Worm (Caenorhabditis elegans) whole organism, young adult: Measurements from ENCODE around the gene clec-138.
A peak's percentile ranks its signal among the peaks of the same experiment; 100 is the strongest.

Experiments used
- B0261.1 ChIP-seq: sonication (generic microtip); optimal IDR thresholded peaks from 2 replicates; lab custom pipeline; 2016; ENCODE audit warnings: mild to moderate bottlenecking, missing genetic modification characterization, moderate library complexity, missing compliant biosample characterization
- B0336.3 ChIP-seq: fragments of 200-800 bp; sonication (Bioruptor generic); IDR thresholded peaks from 2 replicates; pipeline ENCODE4 v1.3.6; 2022; ENCODE audit warnings: missing genetic modification characterization, missing compliant biosample characterization
- F10E7.11 ChIP-seq: sonication (generic microtip); optimal IDR thresholded peaks from 2 replicates; lab custom pipeline; 2017; ENCODE audit warnings: mild to moderate bottlenecking, missing genetic modification characterization, moderate library complexity, missing compliant biosample characterization
- T26A5.8 ChIP-seq: sonication (generic microtip); optimal IDR thresholded peaks from 2 replicates; lab custom pipeline; 2016; ENCODE audit warnings: missing genetic modification characterization, missing compliant biosample characterization
- ZK185.1 ChIP-seq: sonication (generic microtip); optimal IDR thresholded peaks from 2 replicates; lab custom pipeline; 2016; ENCODE audit warnings: mild to moderate bottlenecking, missing genetic modification characterization, missing compliant biosample characterization; ENCODE audit not compliant: poor library complexity, severe bottlenecking
- akir-1 ChIP-seq: fragments of 200-800 bp; sonication (Bioruptor generic); optimal IDR thresholded peaks from 2 replicates; lab custom pipeline; 2018; ENCODE audit warnings: mild to moderate bottlenecking, missing genetic modification characterization, moderate library complexity, missing compliant biosample characterization
- aptf-2 ChIP-seq: fragments of 200-800 bp; sonication (Bioruptor generic); conservative IDR thresholded peaks from 2 replicates; pipeline ENCODE4 v1.3.6; 2022; ENCODE audit warnings: missing genetic modification reagents, missing genetic modification characterization, missing compliant biosample characterization
- bed-1 ChIP-seq: fragments of 200-800 bp; sonication (Bioruptor generic); IDR thresholded peaks from 2 replicates; pipeline ENCODE4 v1.3.6; 2022; ENCODE audit warnings: missing genetic modification reagents, missing genetic modification characterization, missing compliant biosample characterization
- cebp-2 ChIP-seq: fragments of 200-800 bp; sonication (Bioruptor generic); IDR thresholded peaks from 2 replicates; pipeline ENCODE4 v1.3.6; 2022; ENCODE audit warnings: missing genetic modification characterization, missing compliant biosample characterization
- ceh-40 ChIP-seq: fragments of 200-800 bp; sonication (Bioruptor generic); IDR thresholded peaks from 2 replicates; pipeline ENCODE4 v1.3.6; 2022; ENCODE audit warnings: missing genetic modification characterization, missing compliant biosample characterization
- ceh-91 ChIP-seq: fragments of 200-800 bp; sonication (Bioruptor generic); IDR thresholded peaks from 2 replicates; pipeline ENCODE4 v1.3.6; 2022; ENCODE audit warnings: missing genetic modification reagents, missing genetic modification characterization, missing compliant biosample characterization
- chd-7 ChIP-seq: sonication (generic microtip); optimal IDR thresholded peaks from 2 replicates; lab custom pipeline; 2016; ENCODE audit warnings: mild to moderate bottlenecking, missing genetic modification characterization, moderate library complexity, missing compliant biosample characterization
- dpl-1 ChIP-seq: fragments of 150-350 bp; optimal IDR thresholded peaks from 2 replicates; lab custom pipeline; 2014; ENCODE audit warnings: missing biosample characterization, missing genetic modification reagents, missing genetic modification characterization
- efl-1 ChIP-seq: fragments of 150-350 bp; optimal IDR thresholded peaks from 2 replicates; lab custom pipeline; 2014; ENCODE audit warnings: missing biosample characterization, missing genetic modification reagents, missing genetic modification characterization
- egl-18 ChIP-seq: fragments of 200-800 bp; sonication (Bioruptor generic); IDR thresholded peaks from 2 replicates; pipeline ENCODE4 v1.3.6; 2022; ENCODE audit warnings: missing genetic modification reagents, missing genetic modification characterization, missing compliant biosample characterization
- egrh-3 ChIP-seq: fragments of 200-800 bp; sonication (Bioruptor generic); IDR thresholded peaks from 2 replicates; pipeline ENCODE4 v1.3.6; 2022; ENCODE audit warnings: missing genetic modification reagents, missing genetic modification characterization, missing compliant biosample characterization
- hlh-26 ChIP-seq: fragments of 200-800 bp; sonication (Bioruptor generic); conservative IDR thresholded peaks from 2 replicates; pipeline ENCODE4 v1.3.6; 2022; ENCODE audit warnings: missing genetic modification reagents, missing genetic modification characterization, missing compliant biosample characterization
- hmg-20 ChIP-seq: fragments of 200-800 bp; sonication (Bioruptor generic); IDR thresholded peaks from 2 replicates; pipeline ENCODE4 v1.3.6; 2022; ENCODE audit warnings: missing genetic modification reagents, missing genetic modification characterization, missing compliant biosample characterization
- hrde-1 ChIP-seq: sonication (generic microtip); optimal IDR thresholded peaks from 2 replicates; lab custom pipeline; 2016; ENCODE audit warnings: missing genetic modification characterization, mild to moderate bottlenecking, missing compliant biosample characterization, moderate library complexity, missing genotype, missing genetic modification reagents, borderline replicate concordance
- lin-35 ChIP-seq, 3 experiments: fragments of 150-350 bp in 2 of 3; sonication (generic microtip) in 1 of 3; optimal IDR thresholded peaks; 2 replicates each; lab custom pipeline; 2014 to 2018; ENCODE audit warnings: missing biosample characterization in 3 of 3, missing genetic modification characterization in 3 of 3, missing genetic modification reagents in 3 of 3
- lin-40 ChIP-seq: sonication (generic microtip); optimal IDR thresholded peaks from 2 replicates; lab custom pipeline; 2016; ENCODE audit warnings: missing genetic modification characterization, mild to moderate bottlenecking, missing compliant biosample characterization, missing genotype, missing genetic modification reagents
- lsl-1 ChIP-seq: fragments of 200-800 bp; sonication (Bioruptor generic); optimal IDR thresholded peaks from 2 replicates; lab custom pipeline; 2018; ENCODE audit warnings: mild to moderate bottlenecking, missing genetic modification characterization, moderate library complexity, missing compliant biosample characterization
- lsy-27 ChIP-seq: sonication (generic microtip); optimal IDR thresholded peaks from 2 replicates; lab custom pipeline; 2017; ENCODE audit warnings: missing genetic modification characterization, mild to moderate bottlenecking, missing compliant biosample characterization, antibody characterized with exemption, missing genotype, borderline replicate concordance; ENCODE audit not compliant: insufficient read depth
- madf-3 ChIP-seq: fragments of 200-800 bp; sonication (Bioruptor generic); IDR thresholded peaks from 2 replicates; pipeline ENCODE4 v1.3.6; 2022; ENCODE audit warnings: missing genetic modification reagents, missing genetic modification characterization, missing compliant biosample characterization
- mel-28 ChIP-seq: sonication (generic microtip); optimal IDR thresholded peaks from 2 replicates; lab custom pipeline; 2016; ENCODE audit warnings: borderline replicate concordance, mild to moderate bottlenecking, missing genetic modification characterization, missing compliant biosample characterization
- mes-4 ChIP-seq: sonication (generic microtip); optimal IDR thresholded peaks from 2 replicates; lab custom pipeline; 2016; ENCODE audit warnings: missing genotype, missing genetic modification characterization, missing compliant biosample characterization
- pbrm-1 ChIP-seq: fragments of 200-800 bp; sonication (Bioruptor generic); IDR thresholded peaks from 2 replicates; pipeline ENCODE4 v1.3.6; 2022; ENCODE audit warnings: missing genetic modification reagents, missing genetic modification characterization, missing compliant biosample characterization
- snpc-1.1 ChIP-seq: sonication (generic microtip); optimal IDR thresholded peaks from 2 replicates; lab custom pipeline; 2017; ENCODE audit warnings: missing genetic modification characterization, mild to moderate bottlenecking, missing compliant biosample characterization, antibody characterized with exemption, moderate library complexity, missing genotype, missing genetic modification reagents; ENCODE audit not compliant: insufficient read depth
- somi-1 ChIP-seq: fragments of 200-800 bp; sonication (Bioruptor generic); optimal IDR thresholded peaks from 2 replicates; lab custom pipeline; 2018; ENCODE audit warnings: mild to moderate bottlenecking, missing genetic modification characterization, missing compliant biosample characterization
- tbp1 ChIP-seq: fragments of 200-800 bp; sonication (Bioruptor generic); optimal IDR thresholded peaks from 2 replicates; lab custom pipeline; 2018; ENCODE audit warnings: mild to moderate bottlenecking, missing genetic modification characterization, missing compliant biosample characterization
- unc-130 ChIP-seq: sonication (generic microtip); optimal IDR thresholded peaks from 2 replicates; lab custom pipeline; 2016; ENCODE audit warnings: missing genetic modification reagents, missing genetic modification characterization, missing compliant biosample characterization
- unc-62 ChIP-seq: fragments of 150-350 bp; optimal IDR thresholded peaks from 2 replicates; lab custom pipeline; 2014; ENCODE audit warnings: missing biosample characterization, missing genetic modification reagents, missing genetic modification characterization
- ztf-22 ChIP-seq: fragments of 200-800 bp; sonication (Bioruptor generic); optimal IDR thresholded peaks from 2 replicates; lab custom pipeline; 2018; ENCODE audit warnings: mild to moderate bottlenecking, missing genetic modification characterization, moderate library complexity, missing compliant biosample characterization
- ztf-3 ChIP-seq: fragments of 200-800 bp; sonication (Bioruptor generic); optimal IDR thresholded peaks from 2 replicates; lab custom pipeline; 2018; ENCODE audit warnings: mild to moderate bottlenecking, missing genetic modification characterization, missing compliant biosample characterization

The clec-138 gene

DNA sequence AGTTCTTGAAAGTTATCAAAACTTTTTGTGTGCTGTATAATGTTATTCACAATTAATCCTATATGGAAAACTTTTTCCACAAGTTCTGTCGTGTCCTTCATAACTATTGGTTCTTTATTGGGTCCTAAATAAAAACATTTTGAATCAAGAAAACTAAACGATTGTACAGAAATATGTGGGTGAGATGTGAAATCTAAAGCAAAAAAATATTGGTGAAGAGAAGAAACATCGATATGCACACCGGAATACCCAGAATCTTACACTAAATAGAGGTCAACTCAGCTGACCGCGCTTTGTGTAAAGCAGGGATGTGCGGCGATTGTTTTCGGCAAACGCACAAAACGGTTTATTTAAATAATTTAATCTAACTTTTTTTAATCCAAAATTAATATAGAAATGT lies 41.7 kb upstream of the clec-138 start, which contains the start of gene T05A7.13:
TSS of gene T05A7.13 (minus strand) at position 101 of the 400 bp plus-strand sequence.
- TF ChIP-seq unc-62 (no peak), tbp1 (GFP tag; lab: Kevin White, UChicago) (no peak), F10E7.11 (no peak), hrde-1 (tag; lab: Kevin White, UChicago) (no peak), ztf-22 (no peak), mes-4 (tag; lab: Kevin White, UChicago) (no peak), unc-130 (GFP tag; lab: Kevin White, UChicago) (no peak), ztf-3 (no peak), chd-7 (no peak), hmg-20 (GFP tag; lab: Robert Waterston, UW) (no peak), somi-1 (no peak), lsl-1 (GFP tag; lab: Kevin White, UChicago) (no peak)

DNA sequence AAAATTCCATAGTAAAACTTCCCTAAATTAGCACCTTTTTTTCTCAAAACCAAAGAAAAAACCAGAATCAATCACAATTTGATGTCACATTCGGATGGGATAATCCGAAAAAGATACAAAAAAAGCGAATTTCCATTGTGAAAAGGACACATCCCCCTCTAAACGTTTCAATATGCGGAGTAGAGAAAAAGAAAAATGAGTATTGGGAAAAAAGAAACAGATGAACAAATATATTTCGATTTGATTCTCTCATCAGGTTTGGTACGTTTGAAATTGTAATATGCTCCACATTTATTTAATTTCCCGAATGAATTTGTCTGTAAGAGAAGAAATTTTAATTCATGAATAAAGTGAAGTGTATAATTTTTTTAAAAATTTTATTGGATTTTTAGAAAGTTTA lies 38.6 kb upstream of the clec-138 start:
- TF ChIP-seq T26A5.8 (no peak), aptf-2 (GFP tag; lab: Robert Waterston, UW) (no peak), ZK185.1 (no peak), pbrm-1 (GFP tag; lab: Robert Waterston, UW) (no peak), efl-1 (GFP tag; lab: Kevin White, UChicago) (no peak), snpc-1.1 (tag; lab: Kevin White, UChicago) (no peak), lin-40 (no peak), unc-62 (no peak), egl-18 (GFP tag; lab: Robert Waterston, UW) (no peak), cebp-2 (no peak), mel-28 (tag; lab: Kevin White, UChicago) (no peak), egrh-3 (no peak), B0261.1 (tag; lab: Kevin White, UChicago) (no peak), dpl-1 (no peak)

- no peak for TF ChIP-seq ceh-40 (GFP tag; lab: Robert Waterston, UW)
- no peak for TF ChIP-seq hlh-26
- TF ChIP-seq chd-7 = no peak
- no peak for TF ChIP-seq egrh-3
- TF ChIP-seq, all 124 proteins: peak for 0
These were observed 37.8 kb upstream of the clec-138 start for ce11 chrII:4657370-4657769.

DNA sequence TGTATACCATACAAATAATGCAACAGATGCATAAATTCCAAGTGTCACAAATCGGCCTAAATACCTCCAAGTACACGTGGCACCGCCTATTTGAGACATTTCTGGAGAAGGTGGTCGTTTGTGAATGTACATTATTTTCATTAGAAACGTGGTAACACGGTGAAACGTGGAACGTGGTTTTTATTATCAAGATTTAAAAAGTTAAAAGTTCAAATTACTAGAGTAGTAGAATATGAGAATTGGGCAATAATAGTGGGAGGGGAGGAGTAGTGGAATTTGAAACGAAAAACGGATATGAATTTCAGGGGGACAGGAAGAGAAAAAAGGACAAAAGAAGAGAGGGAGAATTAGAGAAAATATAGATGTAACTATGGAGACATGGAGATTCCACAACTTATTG lies 36.2 kb upstream of the clec-138 start, which contains the start of gene fut-6:
TSS of gene fut-6 (minus strand) at position 101 of the 400 bp plus-strand sequence.
- TF ChIP-seq unc-130 (GFP tag; lab: Kevin White, UChicago) (no peak), bed-1 (GFP tag; lab: Robert Waterston, UW) (no peak)

- TF ChIP-seq lsy-27 (tag; lab: Kevin White, UChicago) (no peak), ceh-91 (no peak), akir-1 (GFP tag; lab: Kevin White, UChicago) (no peak), B0336.3 (no peak)
These were observed 30.5 kb upstream of the clec-138 start for ce11 chrII:4650072-4650471.

DNA sequence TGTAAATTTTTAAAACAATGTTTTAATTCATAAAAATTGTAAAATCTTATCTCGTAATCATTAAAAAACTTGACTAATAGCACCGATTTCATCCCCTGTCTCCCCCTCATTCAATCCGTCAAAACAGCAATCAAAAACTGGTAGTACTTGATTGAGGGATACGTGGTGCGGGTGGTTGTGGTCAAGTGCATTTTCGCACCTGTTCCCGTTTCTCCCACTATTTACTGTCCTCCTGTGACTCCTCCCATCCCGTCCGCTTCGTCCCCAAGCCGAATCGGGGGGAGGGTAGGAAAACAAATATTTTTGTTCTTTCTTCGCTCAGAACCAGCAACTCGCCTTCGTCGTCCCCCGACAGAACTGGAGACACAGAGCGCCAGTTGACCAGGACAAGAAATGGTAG lies 29.2 kb upstream of the clec-138 start, which contains the start of gene lgc-27:
TSS of gene lgc-27 (plus strand) at position 301 of the 400 bp plus-strand sequence.
- TF ChIP-seq efl-1 (GFP tag; lab: Kevin White, UChicago) (no peak), lin-35 (GFP tag; optimal IDR thresholded peaks at IDR 0.05; lab: Kevin White, UChicago) (no peak), tbp1 (GFP tag; lab: Kevin White, UChicago) (no peak), madf-3 (0 out of 2 replicates have a peak, but pooled peaks have one; percentile 8), unc-62 (no peak)
